Fruit fly (Drosophila melanogaster) whole organism, embryonic: ENCODE data around the gene CG13667.

ENCODE experiments used
- Antp ChIP-seq: fragments of 200-800 bp; sonication (Bioruptor generic); optimal IDR thresholded peaks from 3 replicates; lab custom pipeline; 2016; ENCODE audit warnings: missing biosample characterization, missing genetic modification characterization
- BEAF-32 ChIP-seq: fragments of 200-800 bp; sonication (Bioruptor generic); optimal IDR thresholded peaks from 3 replicates; lab custom pipeline; 2017; ENCODE audit warnings: missing biosample characterization, missing genetic modification characterization, mild to moderate bottlenecking, moderate library complexity, missing genetic modification reagents
- BtbVII ChIP-seq: fragments of 200-800 bp; sonication (Bioruptor generic); optimal IDR thresholded peaks from 3 replicates; lab custom pipeline; 2017; ENCODE audit warnings: missing biosample characterization, mild to moderate bottlenecking, missing genetic modification characterization
- CG10462 ChIP-seq: fragments of 200-800 bp; sonication (Bioruptor generic); optimal IDR thresholded peaks from 2 replicates; lab custom pipeline; 2016; ENCODE audit warnings: missing biosample characterization, missing genetic modification characterization
- CG11085 ChIP-seq: fragments of 200-800 bp; sonication (Bioruptor generic); IDR thresholded peaks from 2 replicates; pipeline ENCODE4 v1.3.6; 2022; ENCODE audit warnings: missing biosample characterization, missing genetic modification characterization
- CG11723 ChIP-seq: fragments of 200-800 bp; sonication (Bioruptor generic); optimal IDR thresholded peaks from 2 replicates; lab custom pipeline; 2017; ENCODE audit warnings: missing biosample characterization, mild to moderate bottlenecking, missing genetic modification characterization
- CG13424 ChIP-seq: fragments of 200-800 bp; sonication (Bioruptor generic); optimal IDR thresholded peaks from 2 replicates; lab custom pipeline; 2019; ENCODE audit warnings: missing biosample characterization, mild to moderate bottlenecking, missing genetic modification characterization, moderate library complexity
- CG13624 ChIP-seq: fragments of 200-800 bp; sonication (Bioruptor generic); optimal IDR thresholded peaks from 2 replicates; lab custom pipeline; 2016; ENCODE audit warnings: missing biosample characterization, missing genetic modification characterization
- CG13894 ChIP-seq: fragments of 200-800 bp; sonication (Bioruptor generic); optimal IDR thresholded peaks from 3 replicates; lab custom pipeline; 2018; ENCODE audit warnings: missing biosample characterization, mild to moderate bottlenecking, missing genetic modification characterization, moderate library complexity
- CG15011 ChIP-seq: fragments of 200-800 bp; sonication (Bioruptor generic); optimal IDR thresholded peaks from 3 replicates; lab custom pipeline; 2018; ENCODE audit warnings: missing biosample characterization, mild to moderate bottlenecking, missing genetic modification characterization
- CG1529 ChIP-seq: fragments of 200-800 bp; sonication (Bioruptor generic); optimal IDR thresholded peaks from 3 replicates; lab custom pipeline; 2018; ENCODE audit warnings: missing biosample characterization, missing genetic modification characterization
- CG1647 ChIP-seq: fragments of 200-800 bp; sonication (Bioruptor generic); optimal IDR thresholded peaks from 3 replicates; lab custom pipeline; 2016; ENCODE audit warnings: missing biosample characterization, missing genetic modification characterization
- CG17361 ChIP-seq: fragments of 200-800 bp; sonication (Bioruptor generic); IDR thresholded peaks from 3 replicates; pipeline ENCODE4 v1.3.6; 2022; ENCODE audit warnings: missing biosample characterization, missing genetic modification characterization
- CG17829 ChIP-seq: fragments of 200-800 bp; optimal IDR thresholded peaks from 2 replicates; lab custom pipeline; 2019; ENCODE audit warnings: missing biosample characterization, mild to moderate bottlenecking, missing genetic modification characterization, moderate library complexity
- CG18011 ChIP-seq: fragments of 200-800 bp; sonication (Bioruptor generic); optimal IDR thresholded peaks from 2 replicates; lab custom pipeline; 2017; ENCODE audit warnings: missing biosample characterization, missing genetic modification characterization, mild to moderate bottlenecking, moderate library complexity, missing genotype
- CG18619 ChIP-seq: fragments of 200-800 bp; sonication (Bioruptor generic); optimal IDR thresholded peaks from 3 replicates; lab custom pipeline; 2017; ENCODE audit warnings: missing biosample characterization, mild to moderate bottlenecking, missing genetic modification characterization
- CG2199 ChIP-seq: fragments of 200-800 bp; sonication (Bioruptor generic); IDR thresholded peaks from 3 replicates; pipeline ENCODE4 v1.3.6; 2022; ENCODE audit warnings: missing biosample characterization, missing genetic modification characterization
- CG31224 ChIP-seq: fragments of 200-800 bp; sonication (Bioruptor generic); IDR thresholded peaks from 2 replicates; pipeline ENCODE4 v1.3.6; 2022; ENCODE audit warnings: missing biosample characterization, missing genetic modification characterization
- CG3281 ChIP-seq: fragments of 200-800 bp; sonication (Bioruptor generic); optimal IDR thresholded peaks from 3 replicates; lab custom pipeline; 2017; ENCODE audit warnings: missing biosample characterization, mild to moderate bottlenecking, missing genetic modification characterization
- CG3726 ChIP-seq: fragments of 200-800 bp; sonication (Bioruptor generic); IDR thresholded peaks from 3 replicates; pipeline ENCODE4, ENCODE4 v1.3.6; 2022; ENCODE audit warnings: missing biosample characterization, missing genetic modification characterization
- CG6791 ChIP-seq: fragments of 200-800 bp; sonication (Bioruptor generic); IDR thresholded peaks from 3 replicates; pipeline ENCODE4 v1.3.6; 2022; ENCODE audit warnings: missing biosample characterization, missing genetic modification characterization; ENCODE audit not compliant: partially characterized antibody
- CG7745 ChIP-seq: fragments of 200-800 bp; sonication (Bioruptor generic); optimal IDR thresholded peaks from 2 replicates; lab custom pipeline; 2018; ENCODE audit warnings: missing biosample characterization, mild to moderate bottlenecking, missing genetic modification characterization, moderate library complexity
- CG7786 ChIP-seq: fragments of 200-800 bp; sonication (Bioruptor generic); optimal IDR thresholded peaks from 2 replicates; lab custom pipeline; 2016; ENCODE audit warnings: missing biosample characterization, missing genetic modification characterization
- CG8089 ChIP-seq: fragments of 200-800 bp; sonication (Bioruptor generic); optimal IDR thresholded peaks from 3 replicates; lab custom pipeline; 2016; ENCODE audit warnings: missing biosample characterization, missing genetic modification characterization
- CG8944 ChIP-seq: fragments of 200-800 bp; sonication (Bioruptor generic); optimal IDR thresholded peaks from 3 replicates; lab custom pipeline; 2016; ENCODE audit warnings: missing biosample characterization, missing genetic modification characterization
- Ets97D ChIP-seq: fragments of 200-800 bp; sonication (Bioruptor generic); optimal IDR thresholded peaks from 3 replicates; lab custom pipeline; 2016; ENCODE audit warnings: missing biosample characterization, missing genetic modification characterization
- Fer3 ChIP-seq: fragments of 200-800 bp; sonication (Bioruptor generic); optimal IDR thresholded peaks from 2 replicates; lab custom pipeline; 2018; ENCODE audit warnings: missing biosample characterization, mild to moderate bottlenecking, missing genetic modification characterization, moderate library complexity
- GATAe ChIP-seq: fragments of 200-800 bp; sonication (Bioruptor generic); conservative IDR thresholded peaks from 2 replicates; pipeline ENCODE4 v1.3.6; 2022; ENCODE audit warnings: missing biosample characterization, missing genetic modification characterization
- HLH4C ChIP-seq: fragments of 200-800 bp; sonication (Bioruptor generic); IDR thresholded peaks from 3 replicates; pipeline ENCODE4 v1.3.6; 2022; ENCODE audit warnings: missing biosample characterization, missing genetic modification characterization; ENCODE audit not compliant: partially characterized antibody
- Hand ChIP-seq: fragments of 200-800 bp; sonication (Bioruptor generic); optimal IDR thresholded peaks from 2 replicates; lab custom pipeline; 2017; ENCODE audit warnings: mild to moderate bottlenecking, missing biosample characterization, missing genetic modification reagents, missing genetic modification characterization
- Lpt ChIP-seq: fragments of >200 bp; optimal IDR thresholded peaks from 2 replicates; lab custom pipeline; 2018; ENCODE audit warnings: missing biosample characterization, missing genetic modification characterization
- Nf-YA ChIP-seq: fragments of 200-800 bp; sonication (Bioruptor generic); IDR thresholded peaks from 2 replicates; pipeline ENCODE4 v1.3.6; 2022; ENCODE audit warnings: missing biosample characterization, missing genetic modification characterization
- Opbp ChIP-seq: fragments of 200-800 bp; sonication (Bioruptor generic); IDR thresholded peaks from 3 replicates; pipeline ENCODE4 v1.3.6; 2022; ENCODE audit warnings: missing biosample characterization, missing genetic modification characterization; ENCODE audit not compliant: partially characterized antibody
- Sry-δ ChIP-seq: fragments of 200-800 bp; sonication (Bioruptor generic); optimal IDR thresholded peaks from 2 replicates; lab custom pipeline; 2016; ENCODE audit warnings: missing biosample characterization, missing genetic modification characterization
- Xrp1 ChIP-seq: fragments of 200-800 bp; sonication (Bioruptor generic); IDR thresholded peaks from 2 replicates; pipeline ENCODE4 v1.3.6; 2022; ENCODE audit warnings: missing biosample characterization, missing genetic modification characterization
- bab2 ChIP-seq: fragments of 200-800 bp; sonication (Bioruptor generic); optimal IDR thresholded peaks from 2 replicates; lab custom pipeline; 2016; ENCODE audit warnings: missing biosample characterization, missing genetic modification characterization
- cato ChIP-seq: fragments of 200-800 bp; sonication (Bioruptor generic); optimal IDR thresholded peaks from 2 replicates; lab custom pipeline; 2016; ENCODE audit warnings: missing biosample characterization, missing genetic modification characterization, borderline replicate concordance
- ci ChIP-seq: fragments of 200-800 bp; sonication (Bioruptor generic); IDR thresholded peaks from 3 replicates; pipeline ENCODE4 v1.3.6; 2022; ENCODE audit warnings: missing biosample characterization, missing genetic modification characterization
- cwo ChIP-seq: fragments of 200-800 bp; sonication (Bioruptor generic); optimal IDR thresholded peaks from 3 replicates; lab custom pipeline; 2017; ENCODE audit warnings: missing biosample characterization, missing genetic modification characterization, mild to moderate bottlenecking, moderate library complexity, missing genetic modification reagents
- dysf ChIP-seq: fragments of 200-800 bp; sonication (Bioruptor generic); IDR thresholded peaks from 3 replicates; pipeline ENCODE4 v1.3.6; 2022; ENCODE audit warnings: missing biosample characterization, missing genetic modification characterization
- emc ChIP-seq: fragments of 200-800 bp; sonication (Bioruptor generic); optimal IDR thresholded peaks from 2 replicates; lab custom pipeline; 2016; ENCODE audit warnings: missing biosample characterization, missing genetic modification characterization
- eyg ChIP-seq: fragments of 200-800 bp; sonication (Bioruptor generic); optimal IDR thresholded peaks from 3 replicates; lab custom pipeline; 2016; ENCODE audit warnings: missing biosample characterization, missing genetic modification characterization
- gce ChIP-seq: fragments of 200-800 bp; sonication (Bioruptor generic); IDR thresholded peaks from 3 replicates; pipeline ENCODE4 v1.3.6; 2022; ENCODE audit warnings: missing biosample characterization, missing genetic modification characterization
- her ChIP-seq: fragments of 200-800 bp; sonication (Bioruptor generic); optimal IDR thresholded peaks from 2 replicates; lab custom pipeline; 2016; ENCODE audit warnings: missing biosample characterization, missing genetic modification characterization
- p53 ChIP-seq: fragments of 200-800 bp; sonication (Bioruptor generic); optimal IDR thresholded peaks from 2 replicates; lab custom pipeline; 2016; ENCODE audit warnings: missing biosample characterization, missing genetic modification characterization
- pum ChIP-seq: fragments of 200-800 bp; sonication (Bioruptor generic); optimal IDR thresholded peaks from 2 replicates; lab custom pipeline; 2016; ENCODE audit warnings: missing biosample characterization, missing genetic modification characterization
- run ChIP-seq: fragments of 200-800 bp; sonication (Bioruptor generic); optimal IDR thresholded peaks from 3 replicates; lab custom pipeline; 2018; ENCODE audit warnings: missing biosample characterization, mild to moderate bottlenecking, missing genetic modification characterization
- scrt ChIP-seq: fragments of 200-800 bp; sonication (Bioruptor generic); optimal IDR thresholded peaks from 2 replicates; lab custom pipeline; 2018; ENCODE audit warnings: missing biosample characterization, mild to moderate bottlenecking, missing genetic modification characterization, moderate library complexity
- sisA ChIP-seq: fragments of 200-800 bp; sonication (Bioruptor generic); IDR thresholded peaks from 2 replicates; pipeline ENCODE4 v1.3.6; 2022; ENCODE audit warnings: missing biosample characterization, missing genetic modification characterization
- tap ChIP-seq: fragments of 200-800 bp; optimal IDR thresholded peaks from 3 replicates; lab custom pipeline; 2019; ENCODE audit warnings: missing biosample characterization, mild to moderate bottlenecking, missing genetic modification characterization, moderate library complexity
- tup ChIP-seq: fragments of 200-800 bp; sonication (Bioruptor generic); optimal IDR thresholded peaks from 2 replicates; lab custom pipeline; 2016; ENCODE audit warnings: missing biosample characterization, mild to moderate bottlenecking, missing genetic modification characterization, moderate library complexity

CG13667 gene

dm6 chr3L:8424831-8425336 lies 19.6 kb downstream of the CG13667 start, which contains the start of gene Cbl (continued):
- no peak for TF ChIP-seq CG8089 (GFP tag; lab: Kevin White, UChicago)
- no peak for TF ChIP-seq cato (GFP tag; lab: Kevin White, UChicago)
- TF ChIP-seq Hand (GFP tag; lab: Kevin White, UChicago), result no peak
- peak; percentile 46 for TF ChIP-seq Sry-δ (GFP tag; lab: Kevin White, UChicago)
- no peak for TF ChIP-seq BtbVII (GFP tag; lab: Kevin White, UChicago)
- peak; percentile 36 for TF ChIP-seq CG10462 (GFP tag; lab: Kevin White, UChicago)
- no peak for TF ChIP-seq CG13624 (GFP tag; lab: Kevin White, UChicago)
- no peak for TF ChIP-seq Antp
- TF ChIP-seq eyg (GFP tag; lab: Kevin White, UChicago), result no peak
- TF ChIP-seq tap (tag; lab: Kevin White, UChicago), result no peak
- no peak for TF ChIP-seq p53 (GFP tag; lab: Kevin White, UChicago)
- no peak for TF ChIP-seq CG3281
- no peak for TF ChIP-seq bab2 (GFP tag; lab: Kevin White, UChicago)
- no peak for TF ChIP-seq gce
- peak; percentile 91 for TF ChIP-seq Ets97D (GFP tag; lab: Kevin White, UChicago)
- TF ChIP-seq CG11723 (GFP tag; lab: Kevin White, UChicago), result no peak
- TF ChIP-seq CG1529 (GFP tag; lab: Kevin White, UChicago), result no peak
- TF ChIP-seq CG17829 (tag; lab: Kevin White, UChicago), result peak; percentile 60
- TF ChIP-seq cwo, result no peak
- TF ChIP-seq Xrp1, result 0 out of 2 replicates have a peak, but pooled peaks have one; percentile 10
- TF ChIP-seq tup, result no peak
- no peak for TF ChIP-seq GATAe (GFP tag; lab: Robert Waterston, UW)
- no peak for TF ChIP-seq pum (GFP tag; lab: Kevin White, UChicago)
- peak; percentile 22; the same call in 1 of the 3 replicates for TF ChIP-seq HLH4C (GFP tag; lab: Robert Waterston, UW)
- TF ChIP-seq scrt (GFP tag; lab: Kevin White, UChicago), result no peak
- TF ChIP-seq CG31224 (GFP tag; lab: Robert Waterston, UW), result no peak
- TF ChIP-seq Nf-YA (GFP tag; lab: Robert Waterston, UW), result no peak
- no peak for TF ChIP-seq CG17361 (GFP tag; lab: Robert Waterston, UW)
- TF ChIP-seq CG18619 (GFP tag; lab: Kevin White, UChicago), result no peak
- no peak for TF ChIP-seq Fer3
- TF ChIP-seq emc (GFP tag; lab: Kevin White, UChicago), result no peak
- TF ChIP-seq CG13424 (tag; lab: Kevin White, UChicago), result no peak
- no peak for TF ChIP-seq CG13894 (tag; lab: Kevin White, UChicago)
- TF ChIP-seq Opbp (GFP tag; lab: Robert Waterston, UW), result 0 out of 3 replicates have a peak, but pooled peaks have one; percentile 5
- TF ChIP-seq CG7786 (GFP tag; lab: Kevin White, UChicago), result no peak
- TF ChIP-seq CG15011, result no peak
- no peak for TF ChIP-seq CG7745
- TF ChIP-seq BEAF-32 (GFP tag; lab: Kevin White, UChicago), result peak; percentile 49
- TF ChIP-seq Lpt (GFP tag; lab: Kevin White, UChicago), result no peak
- TF ChIP-seq CG6791, result 0 out of 3 replicates have a peak, but pooled peaks have one; percentile 37
- peak; percentile 71; the same call in 2 of the 3 replicates for TF ChIP-seq ci (GFP tag; lab: Robert Waterston, UW)
- TF ChIP-seq CG11085 (GFP tag; lab: Robert Waterston, UW), result no peak
- no peak for TF ChIP-seq dysf
- no peak for TF ChIP-seq CG2199 (GFP tag; lab: Robert Waterston, UW)
- TF ChIP-seq CG18011 (GFP tag; lab: Kevin White, UChicago), result no peak
- no peak for TF ChIP-seq her
- no peak for TF ChIP-seq sisA (GFP tag; lab: Robert Waterston, UW)
- TF ChIP-seq CG8944 (GFP tag; lab: Kevin White, UChicago), result no peak
- no peak for TF ChIP-seq CG1647 (GFP tag; lab: Kevin White, UChicago)
- TF ChIP-seq run (tag; lab: Kevin White, UChicago), result no peak
- no peak for TF ChIP-seq CG3726 (GFP tag; lab: Robert Waterston, UW)
